Worm (Caenorhabditis elegans): Measurements from ENCODE around the gene srh-39.

srh-39 gene

DNA sequence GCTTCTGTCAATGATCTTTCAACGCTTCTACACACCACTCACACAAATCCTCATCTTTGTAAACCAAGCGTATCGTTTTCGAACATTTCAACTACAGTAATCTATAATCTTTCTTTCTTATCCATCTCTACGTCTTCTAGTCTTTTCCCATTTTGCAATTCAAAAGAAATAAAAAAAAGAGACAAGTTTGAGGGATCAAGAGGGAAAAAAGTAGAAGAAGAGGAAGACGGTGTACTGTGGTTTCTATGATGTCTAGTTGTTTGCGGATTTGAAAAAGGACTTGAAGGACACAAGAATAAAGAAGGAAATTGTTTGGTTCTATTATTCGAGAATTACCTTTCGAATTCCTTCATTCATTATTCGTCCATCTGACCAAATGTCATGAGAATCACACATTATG is 27.2 kb upstream of the srh-39 start:
- no peak for TF ChIP-seq egl-5 (tag; optimal IDR thresholded peaks at IDR 0.05)
- TF ChIP-seq snpc-4 (tag; optimal IDR thresholded peaks at IDR 0.05) = no peak
- peak; percentile 25 for TF ChIP-seq nhr-25 (tag; optimal IDR thresholded peaks at IDR 0.05)

DNA sequence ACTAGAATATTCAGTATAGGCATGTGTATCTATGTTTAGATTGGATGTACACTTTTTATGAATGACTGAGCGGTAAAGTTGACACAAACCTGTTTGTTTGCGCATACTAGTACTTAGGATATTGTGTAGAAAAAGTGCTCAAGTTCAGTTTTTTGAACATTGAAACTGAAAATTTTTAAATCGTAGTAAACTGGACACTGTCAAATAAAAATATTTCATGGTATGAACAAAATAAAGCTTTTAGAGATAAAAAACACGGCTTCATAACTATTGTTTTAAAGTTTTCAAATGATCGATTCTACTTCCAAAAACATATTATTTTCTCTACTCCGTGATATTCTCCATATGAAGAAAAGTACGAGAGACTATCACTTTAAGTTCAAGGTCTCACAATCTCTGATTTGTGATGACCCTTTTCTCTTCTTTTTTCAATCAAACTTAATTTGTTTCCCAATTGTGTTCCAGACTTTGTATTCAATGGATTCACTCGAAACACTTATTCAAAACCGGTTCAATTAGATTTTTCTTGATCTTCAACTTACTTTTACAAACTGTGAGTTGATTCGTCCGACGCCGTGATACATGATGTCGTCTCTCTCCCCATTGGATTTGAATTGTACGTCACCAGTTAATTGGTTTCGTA is 26.2 kb upstream of the srh-39 start:
- TF ChIP-seq ceh-82 (tag; optimal IDR thresholded peaks at IDR 0.05) = peak; percentile 6
- no peak for TF ChIP-seq nhr-237 (tag; optimal IDR thresholded peaks at IDR 0.05)
- TF ChIP-seq ztf-11 (tag; optimal IDR thresholded peaks at IDR 0.05) = no peak
- TF ChIP-seq pha-4 (tag; optimal IDR thresholded peaks at IDR 0.05) = peak; percentile 41
- no peak for TF ChIP-seq skn-1 (tag; optimal IDR thresholded peaks at IDR 0.05)
- TF ChIP-seq nhr-43 (tag; optimal IDR thresholded peaks at IDR 0.05; ENCODE audit: poor library complexity, severe bottlenecking) = peak; percentile 10
- peak; percentile 18 for TF ChIP-seq R02D3.7 (tag; optimal IDR thresholded peaks at IDR 0.05)
- TF ChIP-seq mml-1 (tag; optimal IDR thresholded peaks at IDR 0.05) = no peak
- no peak for TF ChIP-seq elt-2 (tag; optimal IDR thresholded peaks at IDR 0.05)
- TF ChIP-seq daf-12 (tag; optimal IDR thresholded peaks at IDR 0.05) = no peak
- no peak for TF ChIP-seq nhr-28 (tag; optimal IDR thresholded peaks at IDR 0.05)
- TF ChIP-seq ceh-28 (tag; optimal IDR thresholded peaks at IDR 0.05) = peak; percentile 20
- no peak for TF ChIP-seq nhr-77 (tag; optimal IDR thresholded peaks at IDR 0.05)
- no peak for TF ChIP-seq ceh-9 (tag; optimal IDR thresholded peaks at IDR 0.05)
- no peak for TF ChIP-seq nhr-11 (tag; optimal IDR thresholded peaks at IDR 0.05)
- TF ChIP-seq ceh-16 (tag; optimal IDR thresholded peaks at IDR 0.05) = no peak
- peak; percentile 67 for TF ChIP-seq nhr-23 (tag; optimal IDR thresholded peaks at IDR 0.05)
- TF ChIP-seq lin-15B (tag; optimal IDR thresholded peaks at IDR 0.05) = no peak
- no peak for TF ChIP-seq lsy-12 (tag; optimal IDR thresholded peaks at IDR 0.05)

ce11 chrII:7790324-7790898 is 25.1 kb upstream of the srh-39 start, which contains the start of gene srlf-1:
Gene srlf-1, plus strand, starts transcription at chrII:7790591.
- TF ChIP-seq egl-27 (tag; optimal IDR thresholded peaks at IDR 0.05) = no peak
- peak; percentile 74 for TF ChIP-seq nhr-25 (tag; optimal IDR thresholded peaks at IDR 0.05)
- TF ChIP-seq tbx-2 (tag; optimal IDR thresholded peaks at IDR 0.05) = no peak
- no peak for TF ChIP-seq fos-1 (tag; optimal IDR thresholded peaks at IDR 0.05)
- TF ChIP-seq nhr-77 (tag; optimal IDR thresholded peaks at IDR 0.05) = no peak
- no peak for TF ChIP-seq daf-12 (tag; optimal IDR thresholded peaks at IDR 0.05)
- TF ChIP-seq unc-39 (tag; optimal IDR thresholded peaks at IDR 0.05) = no peak
- no peak for TF ChIP-seq mml-1 (tag; optimal IDR thresholded peaks at IDR 0.05)
- no peak for TF ChIP-seq zag-1 (tag; optimal IDR thresholded peaks at IDR 0.05)
- no peak for TF ChIP-seq nhr-43 (tag; optimal IDR thresholded peaks at IDR 0.05; ENCODE audit: poor library complexity, severe bottlenecking)
- peak; percentile 79 for TF ChIP-seq ama-1 (optimal IDR thresholded peaks at IDR 0.05)
- no peak for TF ChIP-seq fkh-2 (tag; optimal IDR thresholded peaks at IDR 0.05)
- no peak for TF ChIP-seq snpc-4 (tag; optimal IDR thresholded peaks at IDR 0.05)
- no peak for TF ChIP-seq pqm-1 (tag; optimal IDR thresholded peaks at IDR 0.05)
- TF ChIP-seq nhr-11 (tag; optimal IDR thresholded peaks at IDR 0.05) = no peak
- no peak for TF ChIP-seq hmg-11 (tag; optimal IDR thresholded peaks at IDR 0.05)
- TF ChIP-seq elt-3 (tag; optimal IDR thresholded peaks at IDR 0.05) = peak in 1 of 3 experiments; percentile 50
- no peak for TF ChIP-seq nfya-1 (tag; optimal IDR thresholded peaks at IDR 0.05; ENCODE audit: insufficient read depth)
- TF ChIP-seq skn-1 (tag; optimal IDR thresholded peaks at IDR 0.05) = no peak
- no peak for TF ChIP-seq nhr-12 (tag; optimal IDR thresholded peaks at IDR 0.05)
- no peak for TF ChIP-seq lsy-12 (tag; optimal IDR thresholded peaks at IDR 0.05)
- no peak for TF ChIP-seq nhr-28 (tag; optimal IDR thresholded peaks at IDR 0.05)
- TF ChIP-seq ceh-82 (tag; optimal IDR thresholded peaks at IDR 0.05) = no peak
- TF ChIP-seq nhr-23 (tag; optimal IDR thresholded peaks at IDR 0.05) = peak; percentile 60
- TF ChIP-seq nhr-237 (tag; optimal IDR thresholded peaks at IDR 0.05) = no peak
- TF ChIP-seq lin-39 (tag; optimal IDR thresholded peaks at IDR 0.05) = no peak

ce11 chrII:7789605-7790004 is 24.2 kb upstream of the srh-39 start:
- TF ChIP-seq nhr-23 (tag; optimal IDR thresholded peaks at IDR 0.05) = peak; percentile 58
- no peak for TF ChIP-seq hmg-11 (tag; optimal IDR thresholded peaks at IDR 0.05)
- no peak for TF ChIP-seq eor-1 (tag; optimal IDR thresholded peaks at IDR 0.05)
- no peak for TF ChIP-seq elt-3 (tag; optimal IDR thresholded peaks at IDR 0.05)
- TF ChIP-seq mdl-1 (tag; optimal IDR thresholded peaks at IDR 0.05) = no peak
- peak; percentile 60 for TF ChIP-seq nhr-25 (tag; optimal IDR thresholded peaks at IDR 0.05)
- TF ChIP-seq elt-1 (tag; optimal IDR thresholded peaks at IDR 0.05) = peak; percentile 59
- no peak for TF ChIP-seq unc-62 (GFP tag; optimal IDR thresholded peaks at IDR 0.05)
- TF ChIP-seq ceh-28 (tag; optimal IDR thresholded peaks at IDR 0.05) = peak; percentile 17

Measured in whole organism, L3 larva.